Fruit fly (Drosophila melanogaster): ENCODE results near the gene lft.

lft gene

DNA sequence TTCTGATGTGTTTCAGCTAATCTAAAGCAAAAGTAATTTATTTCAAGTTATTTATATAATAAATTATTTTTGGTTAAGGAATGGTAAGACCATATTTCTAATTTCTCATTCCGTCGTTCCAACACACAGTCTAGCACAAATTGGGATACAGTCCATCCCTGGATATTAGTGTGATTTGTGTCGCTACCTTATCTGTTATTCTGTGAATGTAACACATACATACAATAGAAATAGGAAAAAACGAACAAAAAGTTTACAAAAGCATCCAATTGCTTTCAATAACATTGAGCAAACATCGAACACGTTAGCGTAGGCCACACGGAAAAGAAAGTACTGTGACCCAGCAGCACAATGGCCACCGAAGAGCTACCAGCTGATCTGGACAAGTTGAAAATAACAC lies 2.3 kb downstream of the lft start, which contains the start of gene CG5056 (continued):
- no peak for TF ChIP-seq ash1 (GFP tag; optimal IDR thresholded peaks at IDR 0.05)
- no peak for TF ChIP-seq chm (GFP tag; IDR thresholded peaks at IDR 0.05)
- no peak for TF ChIP-seq CG12219 (GFP tag; optimal IDR thresholded peaks at IDR 0.05)
- TF ChIP-seq CG14710 (tag; optimal IDR thresholded peaks at IDR 0.05), result peak; percentile 65
- peak; percentile 43; the same call in 1 of the 2 replicates for TF ChIP-seq slbo (GFP tag; IDR thresholded peaks at IDR 0.05)
- TF ChIP-seq ems (GFP tag; optimal IDR thresholded peaks at IDR 0.05), result no peak
- peak; percentile 53 for TF ChIP-seq Nf-YC (tag; optimal IDR thresholded peaks at IDR 0.05)
- TF ChIP-seq CG13624 (GFP tag; optimal IDR thresholded peaks at IDR 0.05), result no peak
- peak; percentile 95 for TF ChIP-seq her (GFP tag; optimal IDR thresholded peaks at IDR 0.05)
- TF ChIP-seq lilli (GFP tag; optimal IDR thresholded peaks at IDR 0.05), result no peak
- no peak for TF ChIP-seq chif (GFP tag; optimal IDR thresholded peaks at IDR 0.05)
- no peak for TF ChIP-seq Oaz (GFP tag; IDR thresholded peaks at IDR 0.05)
- no peak for TF ChIP-seq sqz (GFP tag; optimal IDR thresholded peaks at IDR 0.05)
- TF ChIP-seq Bdp1 (GFP tag; optimal IDR thresholded peaks at IDR 0.05), result no peak
- no peak for TF ChIP-seq Optix (GFP tag; IDR thresholded peaks at IDR 0.05)
- peak; percentile 30; the same call in 1 of the 2 replicates for TF ChIP-seq CG14667 (GFP tag; IDR thresholded peaks at IDR 0.05)
- no peak for TF ChIP-seq CG31388 (GFP tag; optimal IDR thresholded peaks at IDR 0.05)
- TF ChIP-seq Antp (GFP tag; optimal IDR thresholded peaks at IDR 0.05), result no peak
- TF ChIP-seq CG17186 (GFP tag; optimal IDR thresholded peaks at IDR 0.05), result peak; percentile 48
- TF ChIP-seq abd-A (tag; optimal IDR thresholded peaks at IDR 0.05), result no peak
- TF ChIP-seq CG1233 (GFP tag; optimal IDR thresholded peaks at IDR 0.05), result no peak
- peak; percentile 28 for TF ChIP-seq Xbp1 (GFP tag; optimal IDR thresholded peaks at IDR 0.05)
- TF ChIP-seq CG10147 (GFP tag; optimal IDR thresholded peaks at IDR 0.05), result peak; percentile 48
- no peak for TF ChIP-seq CG4730 (GFP tag; IDR thresholded peaks at IDR 0.05)
- peak; percentile 75 for TF ChIP-seq CG12659 (GFP tag; optimal IDR thresholded peaks at IDR 0.05)
- TF ChIP-seq Six4 (GFP tag; optimal IDR thresholded peaks at IDR 0.05), result no peak
- no peak for TF ChIP-seq HLHmδ (GFP tag; optimal IDR thresholded peaks at IDR 0.05)
- TF ChIP-seq fd3F (GFP tag; optimal IDR thresholded peaks at IDR 0.05), result no peak
- no peak for TF ChIP-seq CG17568 (GFP tag; optimal IDR thresholded peaks at IDR 0.05)
- peak; percentile 13 for TF ChIP-seq dmrt11E (tag; optimal IDR thresholded peaks at IDR 0.05)
- no peak for TF ChIP-seq CG1832 (GFP tag; optimal IDR thresholded peaks at IDR 0.05)
- TF ChIP-seq dm (GFP tag; optimal IDR thresholded peaks at IDR 0.05), result no peak
- no peak for TF ChIP-seq Hr39 (optimal IDR thresholded peaks at IDR 0.05)
- TF ChIP-seq H15 (GFP tag; IDR thresholded peaks at IDR 0.05), result no peak
- no peak for TF ChIP-seq CG2875 (GFP tag; optimal IDR thresholded peaks at IDR 0.05)
- no peak for TF ChIP-seq Dek (tag; optimal IDR thresholded peaks at IDR 0.05)
- peak; percentile 7 for TF ChIP-seq CG18262 (tag; optimal IDR thresholded peaks at IDR 0.05)
- TF ChIP-seq crp (GFP tag; optimal IDR thresholded peaks at IDR 0.05), result peak in 1 of 2 experiments; percentile 66
- TF ChIP-seq Awh (GFP tag; IDR thresholded peaks at IDR 0.05), result no peak
- no peak for TF ChIP-seq scrt (GFP tag; optimal IDR thresholded peaks at IDR 0.05)
- TF ChIP-seq CG12071 (GFP tag; optimal IDR thresholded peaks at IDR 0.05), result no peak
- TF ChIP-seq CG12391 (tag; optimal IDR thresholded peaks at IDR 0.05), result peak; percentile 47
- TF ChIP-seq Ravus (GFP tag; IDR thresholded peaks at IDR 0.05), result no peak
- TF ChIP-seq zen2 (GFP tag; IDR thresholded peaks at IDR 0.05; ENCODE audit: partially characterized antibody), result no peak
- TF ChIP-seq Hr3 (GFP tag; optimal IDR thresholded peaks at IDR 0.05), result no peak
- TF ChIP-seq sob (GFP tag; IDR thresholded peaks at IDR 0.05), result no peak
- TF ChIP-seq E2f1 (GFP tag; IDR thresholded peaks at IDR 0.05), result no peak
- no peak for TF ChIP-seq wek (GFP tag; optimal IDR thresholded peaks at IDR 0.05)
- TF ChIP-seq hkb (optimal IDR thresholded peaks at IDR 0.05), result no peak
- no peak for TF ChIP-seq hkb (GFP tag; IDR thresholded peaks at IDR 0.05)
- TF ChIP-seq insv (GFP tag; optimal IDR thresholded peaks at IDR 0.05), result no peak
- peak; percentile 12 for TF ChIP-seq CG8290 (GFP tag; optimal IDR thresholded peaks at IDR 0.05)
- TF ChIP-seq CG8290 (tag; optimal IDR thresholded peaks at IDR 0.05), result no peak

Measured in whole organism, embryonic.